Fruit fly (Drosophila melanogaster) whole organism, embryonic: ENCODE measurements around the gene CG8673.

Experiments used
- Bdp1 ChIP-seq: fragments of 200-800 bp; sonication (Bioruptor generic); optimal IDR thresholded peaks from 3 replicates; lab custom pipeline; 2016; ENCODE audit warnings: missing biosample characterization, missing genetic modification characterization
- Bteb2 ChIP-seq: fragments of 200-800 bp; sonication (Bioruptor generic); optimal IDR thresholded peaks from 2 replicates; lab custom pipeline; 2016; ENCODE audit warnings: missing biosample characterization, missing genetic modification characterization
- CG10366 ChIP-seq: fragments of 200-800 bp; sonication (Bioruptor generic); IDR thresholded peaks from 2 replicates; pipeline ENCODE4 v1.3.6; 2022; ENCODE audit warnings: missing biosample characterization, missing genetic modification characterization
- CG14667 ChIP-seq: fragments of 200-800 bp; sonication (Bioruptor generic); IDR thresholded peaks from 2 replicates; pipeline ENCODE4 v1.3.6; 2022; ENCODE audit warnings: missing biosample characterization, missing genetic modification characterization
- CG15011 ChIP-seq: fragments of 200-800 bp; sonication (Bioruptor generic); optimal IDR thresholded peaks from 3 replicates; lab custom pipeline; 2018; ENCODE audit warnings: missing biosample characterization, mild to moderate bottlenecking, missing genetic modification characterization
- CG15479 ChIP-seq: fragments of 200-800 bp; sonication (Bioruptor generic); optimal IDR thresholded peaks from 3 replicates; lab custom pipeline; 2019; ENCODE audit warnings: missing biosample characterization, mild to moderate bottlenecking, missing genetic modification characterization, moderate library complexity
- CG15514 ChIP-seq: fragments of 200-800 bp; sonication (Bioruptor generic); optimal IDR thresholded peaks from 3 replicates; lab custom pipeline; 2017; ENCODE audit warnings: missing biosample characterization, missing genetic modification characterization, mild to moderate bottlenecking, moderate library complexity, missing genetic modification reagents
- CG16779 ChIP-seq: fragments of 200-800 bp; sonication (Bioruptor generic); IDR thresholded peaks from 2 replicates; pipeline ENCODE4 v1.3.6; 2022; ENCODE audit warnings: missing biosample characterization, missing genetic modification characterization
- CG17612 ChIP-seq: fragments of 200-800 bp; sonication (Bioruptor generic); IDR thresholded peaks from 2 replicates; pipeline ENCODE4 v1.3.6; 2022; ENCODE audit warnings: missing biosample characterization, missing genetic modification characterization
- CG2120 ChIP-seq: fragments of 200-800 bp; sonication (Bioruptor generic); optimal IDR thresholded peaks from 3 replicates; lab custom pipeline; 2016; ENCODE audit warnings: missing biosample characterization, missing genetic modification characterization
- CG6175 ChIP-seq: fragments of 200-800 bp; sonication (Bioruptor generic); IDR thresholded peaks from 3 replicates; pipeline ENCODE4 v1.3.6; 2022; ENCODE audit warnings: missing biosample characterization, missing genetic modification characterization
- CG6854 ChIP-seq: fragments of 200-800 bp; sonication (Bioruptor generic); optimal IDR thresholded peaks from 3 replicates; lab custom pipeline; 2017; ENCODE audit warnings: missing biosample characterization, mild to moderate bottlenecking, missing genetic modification characterization
- CG9215 ChIP-seq: fragments of 200-800 bp; sonication (Bioruptor generic); IDR thresholded peaks from 2 replicates; pipeline ENCODE4 v1.3.6; 2022; ENCODE audit warnings: missing biosample characterization, missing genetic modification characterization
- CHES-1-like ChIP-seq: fragments of 200-800 bp; sonication (Bioruptor generic); optimal IDR thresholded peaks from 2 replicates; lab custom pipeline; 2016; ENCODE audit warnings: missing biosample characterization, missing genetic modification characterization
- Chrac-16 ChIP-seq: fragments of 200-800 bp; sonication (Bioruptor generic); optimal IDR thresholded peaks from 3 replicates; lab custom pipeline; 2016; ENCODE audit warnings: missing biosample characterization, missing genetic modification characterization
- D ChIP-seq, 2 experiments: fragments of 200-800 bp in 1 of 2; fragments of >200 bp in 1 of 2; sonication (Bioruptor generic) in 1 of 2; optimal IDR thresholded peaks; 2 replicates in 1 of 2; 3 replicates in 1 of 2; lab custom pipeline; 2017; ENCODE audit warnings: mild to moderate bottlenecking in 1 of 2, missing biosample characterization in 1 of 2, missing genetic modification characterization in 1 of 2, missing genetic modification reagents in 1 of 2
- Doc3 ChIP-seq: fragments of 200-800 bp; sonication (Bioruptor generic); IDR thresholded peaks from 3 replicates; pipeline ENCODE4 v1.3.6; 2022; ENCODE audit warnings: missing biosample characterization, missing genetic modification characterization; ENCODE audit not compliant: partially characterized antibody
- Gug ChIP-seq: fragments of 200-800 bp; sonication (Bioruptor generic); IDR thresholded peaks from 4 replicates; pipeline ENCODE4 v1.3.6; 2022; ENCODE audit warnings: missing biosample characterization, missing genetic modification characterization
- H15 ChIP-seq: fragments of 200-800 bp; sonication (Bioruptor generic); IDR thresholded peaks from 3 replicates; pipeline ENCODE4 v1.3.6; 2022; ENCODE audit warnings: missing biosample characterization, missing genetic modification characterization
- H2.0 ChIP-seq: fragments of 200-800 bp; sonication (Bioruptor generic); IDR thresholded peaks from 2 replicates; pipeline ENCODE4 v1.3.6; 2022; ENCODE audit warnings: missing biosample characterization, missing genetic modification characterization
- Hey ChIP-seq: fragments of 200-800 bp; sonication (Bioruptor generic); optimal IDR thresholded peaks from 3 replicates; lab custom pipeline; 2018; ENCODE audit warnings: missing biosample characterization, mild to moderate bottlenecking, missing genetic modification characterization
- Lpt ChIP-seq: fragments of >200 bp; optimal IDR thresholded peaks from 2 replicates; lab custom pipeline; 2018; ENCODE audit warnings: missing biosample characterization, missing genetic modification characterization
- Med ChIP-seq: fragments of 200-800 bp; sonication (Bioruptor generic); peaks from one replicate; lab custom pipeline; 2016; ENCODE audit warnings: missing biosample characterization, missing genetic modification characterization, mild to moderate bottlenecking, inconsistent platforms, moderate library complexity
- Meics ChIP-seq: fragments of 200-800 bp; sonication (Bioruptor generic); optimal IDR thresholded peaks from 2 replicates; lab custom pipeline; 2017; ENCODE audit warnings: missing biosample characterization, mild to moderate bottlenecking, missing genetic modification characterization
- Nf-YA ChIP-seq: fragments of 200-800 bp; sonication (Bioruptor generic); IDR thresholded peaks from 2 replicates; pipeline ENCODE4 v1.3.6; 2022; ENCODE audit warnings: missing biosample characterization, missing genetic modification characterization
- Opbp ChIP-seq: fragments of 200-800 bp; sonication (Bioruptor generic); IDR thresholded peaks from 3 replicates; pipeline ENCODE4 v1.3.6; 2022; ENCODE audit warnings: missing biosample characterization, missing genetic modification characterization; ENCODE audit not compliant: partially characterized antibody
- Pdp1 ChIP-seq, 2 experiments: fragments of 200-800 bp; sonication (Bioruptor generic); optimal IDR thresholded peaks; 3 replicates each; lab custom pipeline; 2016; ENCODE audit warnings: missing biosample characterization in 2 of 2, missing genetic modification characterization in 2 of 2, mild to moderate bottlenecking in 1 of 2, moderate library complexity in 1 of 2
- abd-A ChIP-seq: fragments of 200-800 bp; sonication (Bioruptor generic); optimal IDR thresholded peaks from 3 replicates; lab custom pipeline; 2019; ENCODE audit warnings: missing biosample characterization, mild to moderate bottlenecking, missing genetic modification characterization, moderate library complexity
- az2 ChIP-seq: fragments of 200-800 bp; sonication (Bioruptor generic); optimal IDR thresholded peaks from 3 replicates; lab custom pipeline; 2016; ENCODE audit warnings: missing biosample characterization, missing genetic modification characterization
- bcd ChIP-seq: fragments of 200-800 bp; sonication (Bioruptor generic); optimal IDR thresholded peaks from 2 replicates; lab custom pipeline; 2017; ENCODE audit warnings: missing biosample characterization, mild to moderate bottlenecking, missing genetic modification characterization
- bsh ChIP-seq, 2 experiments: fragments of 200-800 bp; sonication (Bioruptor generic); optimal IDR thresholded peaks; 2 replicates each; lab custom pipeline; 2017 to 2018; ENCODE audit warnings: mild to moderate bottlenecking in 2 of 2, missing biosample characterization in 2 of 2, missing genetic modification characterization in 2 of 2, moderate library complexity in 1 of 2
- cato ChIP-seq: fragments of 200-800 bp; sonication (Bioruptor generic); optimal IDR thresholded peaks from 2 replicates; lab custom pipeline; 2016; ENCODE audit warnings: missing biosample characterization, missing genetic modification characterization, borderline replicate concordance
- corto ChIP-seq: fragments of 200-800 bp; sonication (Bioruptor generic); optimal IDR thresholded peaks from 2 replicates; lab custom pipeline; 2016; ENCODE audit warnings: missing biosample characterization, mild to moderate bottlenecking, missing genetic modification characterization, moderate library complexity
- cwo ChIP-seq: fragments of 200-800 bp; sonication (Bioruptor generic); optimal IDR thresholded peaks from 3 replicates; lab custom pipeline; 2017; ENCODE audit warnings: missing biosample characterization, missing genetic modification characterization, mild to moderate bottlenecking, moderate library complexity, missing genetic modification reagents
- fru ChIP-seq: fragments of >200 bp; optimal IDR thresholded peaks from 2 replicates; lab custom pipeline; 2017
- gsb-n ChIP-seq: fragments of 200-800 bp; sonication (Bioruptor generic); optimal IDR thresholded peaks from 3 replicates; lab custom pipeline; 2018; ENCODE audit warnings: missing biosample characterization, mild to moderate bottlenecking, missing genetic modification characterization
- hbn ChIP-seq: fragments of 200-800 bp; sonication (Bioruptor generic); IDR thresholded peaks from 2 replicates; pipeline ENCODE4 v1.3.6; 2022; ENCODE audit warnings: missing biosample characterization, missing genetic modification characterization; ENCODE audit not compliant: partially characterized antibody
- her ChIP-seq: fragments of 200-800 bp; sonication (Bioruptor generic); optimal IDR thresholded peaks from 2 replicates; lab custom pipeline; 2016; ENCODE audit warnings: missing biosample characterization, missing genetic modification characterization
- kay ChIP-seq: fragments of 200-800 bp; sonication (Bioruptor generic); optimal IDR thresholded peaks from 2 replicates; lab custom pipeline; 2016; ENCODE audit warnings: missing biosample characterization, missing genetic modification characterization
- knrl ChIP-seq: fragments of 200-800 bp; sonication (Bioruptor generic); IDR thresholded peaks from 3 replicates; pipeline ENCODE4 v1.3.6; 2022; ENCODE audit warnings: missing biosample characterization, missing genetic modification characterization; ENCODE audit not compliant: partially characterized antibody
- mld ChIP-seq: fragments of 200-800 bp; sonication (Bioruptor generic); IDR thresholded peaks from 3 replicates; pipeline ENCODE4 v1.3.6; 2022; ENCODE audit warnings: missing biosample characterization, missing genetic modification characterization; ENCODE audit not compliant: partially characterized antibody
- nerfin-1 ChIP-seq: fragments of 200-800 bp; sonication (Bioruptor generic); optimal IDR thresholded peaks from 3 replicates; lab custom pipeline; 2019; ENCODE audit warnings: missing biosample characterization, mild to moderate bottlenecking, missing genetic modification characterization, moderate library complexity
- sens ChIP-seq: fragments of 200-800 bp; sonication (Bioruptor generic); peaks from one replicate; lab custom pipeline; 2016; ENCODE audit warnings: missing biosample characterization, missing genetic modification characterization
- slp2 ChIP-seq: fragments of 200-800 bp; sonication (Bioruptor generic); optimal IDR thresholded peaks from 2 replicates; lab custom pipeline; 2016; ENCODE audit warnings: missing biosample characterization, missing genetic modification characterization
- sna ChIP-seq: fragments of 200-800 bp; sonication (Bioruptor generic); IDR thresholded peaks from 2 replicates; pipeline ENCODE4 v1.3.6; 2022; ENCODE audit warnings: missing biosample characterization, missing genetic modification characterization; ENCODE audit not compliant: partially characterized antibody
- stc ChIP-seq: fragments of 200-800 bp; sonication (Bioruptor generic); IDR thresholded peaks from 2 replicates; pipeline ENCODE4 v1.3.6; 2022; ENCODE audit warnings: missing biosample characterization, missing genetic modification characterization
- vvl ChIP-seq: fragments of 200-800 bp; sonication (Bioruptor generic); IDR thresholded peaks from 2 replicates; pipeline ENCODE4 v1.3.6; 2022; ENCODE audit warnings: missing biosample characterization, missing genetic modification characterization

Gene CG8673

dm6 chr2L:8081640-8082485 is 42.3 kb upstream of the CG8673 start (continued):
- TF ChIP-seq kay (GFP tag; lab: Kevin White, UChicago) (peak; percentile 46), sens (peak; percentile 91), cwo (GFP tag; lab: Kevin White, UChicago) (peak; percentile 30), Bdp1 (GFP tag; lab: Kevin White, UChicago) (peak; percentile 52), corto (GFP tag; lab: Kevin White, UChicago) (no peak), bcd (GFP tag; lab: Kevin White, UChicago) (peak; percentile 30), Med (peak; percentile 71), CG17612 (GFP tag; lab: Robert Waterston, UW) (no peak), Gug (GFP tag; lab: Robert Waterston, UW) (no peak), vvl (GFP tag; lab: Robert Waterston, UW) (peak; percentile 94), H15 (no peak), Nf-YA (GFP tag; lab: Robert Waterston, UW) (peak; percentile 59), CG14667 (GFP tag; lab: Robert Waterston, UW) (0 out of 2 replicates have a peak, but pooled peaks have one; percentile 17), D (optimal IDR thresholded peaks at IDR 0.05; lab: Kevin White, UChicago) (peak; percentile 88), D (GFP tag; optimal IDR thresholded peaks at IDR 0.05; lab: Kevin White, UChicago) (peak; percentile 86), CHES-1-like (peak; percentile 22), Meics (GFP tag; lab: Kevin White, UChicago) (no peak), abd-A (no peak), CG10366 (peak; percentile 84), her (GFP tag; lab: Kevin White, UChicago) (no peak), Hey (tag; lab: Kevin White, UChicago) (no peak), CG15479 (GFP tag; lab: Kevin White, UChicago) (peak; percentile 97), CG2120 (GFP tag; lab: Kevin White, UChicago) (peak; percentile 69), CG15514 (GFP tag; lab: Kevin White, UChicago) (no peak), CG16779 (GFP tag; lab: Robert Waterston, UW) (no peak), fru (lab: Kevin White, UChicago) (no peak), CG6175 (no peak), CG9215 (GFP tag; lab: Robert Waterston, UW) (no peak), Lpt (no peak), H2.0 (GFP tag; lab: Robert Waterston, UW) (peak; percentile 80), sna (GFP tag; lab: Robert Waterston, UW) (no peak), Doc3 (GFP tag; lab: Robert Waterston, UW) (no peak)

dm6 chr2L:8082692-8083412 is 41.3 kb upstream of the CG8673 start, which contains the start of gene Mcr:
Gene Mcr, minus strand, starts transcription at chr2L:8082982.
- TF ChIP-seq Chrac-16: peak; percentile 9
- peak; percentile 50; the same call in 1 of the 3 replicates for TF ChIP-seq Opbp (GFP tag; lab: Robert Waterston, UW)
- no peak for TF ChIP-seq az2 (GFP tag; lab: Kevin White, UChicago)
- TF ChIP-seq slp2 (GFP tag; lab: Kevin White, UChicago): peak; percentile 2
- no peak for TF ChIP-seq CG15011 (GFP tag; lab: Kevin White, UChicago)
- TF ChIP-seq cato (GFP tag; lab: Kevin White, UChicago): no peak
- peak; percentile 73 for TF ChIP-seq nerfin-1 (tag; lab: Kevin White, UChicago)
- no peak for TF ChIP-seq stc (GFP tag; lab: Robert Waterston, UW)
- TF ChIP-seq CG6854 (GFP tag; lab: Kevin White, UChicago): no peak
- peak; percentile 51 for TF ChIP-seq CG2120 (GFP tag; lab: Kevin White, UChicago)
- TF ChIP-seq Bteb2: no peak
- TF ChIP-seq Pdp1 (GFP tag; optimal IDR thresholded peaks at IDR 0.05; lab: Kevin White, UChicago): peak in 1 of 2 experiments; percentile 42
- peak; percentile 48; the same call in 1 of the 3 replicates for TF ChIP-seq knrl (GFP tag; lab: Robert Waterston, UW)
- TF ChIP-seq bsh (GFP tag; optimal IDR thresholded peaks at IDR 0.05; lab: Kevin White, UChicago): no peak
- TF ChIP-seq mld (GFP tag; lab: Robert Waterston, UW): no peak
- TF ChIP-seq hbn: peak; percentile 23; the same call in 1 of the 2 replicates
- TF ChIP-seq gsb-n: no peak
